Worm (Caenorhabditis elegans): ENCODE measurements around the gene faah-5.

- no peak for TF ChIP-seq W03F9.2 (tag; optimal IDR thresholded peaks at IDR 0.05)
- no peak for TF ChIP-seq him-1 (tag; optimal IDR thresholded peaks at IDR 0.05)
- TF ChIP-seq dao-5 (tag; optimal IDR thresholded peaks at IDR 0.05) = no peak
These were observed 25.0 kb upstream of the faah-5 start for ce11 chrIII:11916260-11916659.

Measured in whole organism, L4/young adult.